Worm (Caenorhabditis elegans) whole organism, early embryonic: ENCODE measurements around the gene lea-1.

Source experiments
- B0310.2 ChIP-seq: sonication (generic microtip); optimal IDR thresholded peaks from 2 replicates; lab custom pipeline; 2016; ENCODE audit warnings: mild to moderate bottlenecking, missing genetic modification characterization, missing compliant biosample characterization
- F13C5.2 ChIP-seq: sonication (generic microtip); optimal IDR thresholded peaks from 2 replicates; lab custom pipeline; 2017; ENCODE audit warnings: mild to moderate bottlenecking, missing genetic modification characterization, inconsistent platforms, missing compliant biosample characterization
- aly-1 ChIP-seq: sonication (generic microtip); optimal IDR thresholded peaks from 2 replicates; lab custom pipeline; 2016; ENCODE audit warnings: missing genetic modification characterization, missing compliant biosample characterization
- ama-1 ChIP-seq: fragments of 150-350 bp; optimal IDR thresholded peaks from 2 replicates; lab custom pipeline; 2014
- ceh-13 ChIP-seq: fragments of 200-800 bp; sonication (Bioruptor generic); optimal IDR thresholded peaks from 2 replicates; lab custom pipeline; 2018; ENCODE audit warnings: mild to moderate bottlenecking, missing genetic modification characterization, missing compliant biosample characterization
- ceh-36 ChIP-seq: sonication (generic microtip); optimal IDR thresholded peaks from 2 replicates; lab custom pipeline; 2016; ENCODE audit warnings: missing genetic modification characterization, inconsistent platforms, missing compliant biosample characterization
- ets-7 ChIP-seq: sonication (generic microtip); optimal IDR thresholded peaks from 2 replicates; lab custom pipeline; 2016; ENCODE audit warnings: missing genotype, missing genetic modification characterization, missing compliant biosample characterization
- flt-1 ChIP-seq: fragments of 200-800 bp; sonication (Bioruptor generic); IDR thresholded peaks from 2 replicates; pipeline ENCODE4 v1.3.6; 2022; ENCODE audit warnings: missing genetic modification characterization, missing compliant biosample characterization
- hmbx-1 ChIP-seq: sonication (generic microtip); optimal IDR thresholded peaks from 2 replicates; lab custom pipeline; 2016; ENCODE audit warnings: mild to moderate bottlenecking, missing genetic modification characterization, missing compliant biosample characterization
- hmg-4 ChIP-seq: fragments of 200-800 bp; sonication (Bioruptor generic); optimal IDR thresholded peaks from 2 replicates; lab custom pipeline; 2018; ENCODE audit warnings: mild to moderate bottlenecking, missing genetic modification characterization, missing compliant biosample characterization
- hnd-1 ChIP-seq: sonication (generic microtip); optimal IDR thresholded peaks from 2 replicates; lab custom pipeline; 2016; ENCODE audit warnings: missing genetic modification characterization, missing compliant biosample characterization
- pes-1 ChIP-seq: fragments of 200-800 bp; sonication (Bioruptor generic); IDR thresholded peaks from 2 replicates; pipeline ENCODE4 v1.3.6; 2022; ENCODE audit warnings: missing genetic modification reagents, missing genetic modification characterization, missing compliant biosample characterization
- scrt-1 ChIP-seq: fragments of 200-800 bp; sonication (Bioruptor generic); IDR thresholded peaks from 2 replicates; pipeline ENCODE4 v1.3.6; 2022; ENCODE audit warnings: missing genetic modification characterization, missing compliant biosample characterization
- sea-1 ChIP-seq: fragments of 200-800 bp; sonication (Bioruptor generic); conservative IDR thresholded peaks from 2 replicates; pipeline ENCODE4 v1.3.6; 2022; ENCODE audit warnings: missing genetic modification characterization, missing compliant biosample characterization
- tbx-11 ChIP-seq: fragments of 200-800 bp; sonication (Bioruptor generic); IDR thresholded peaks from 2 replicates; pipeline ENCODE4 v1.3.6; 2022; ENCODE audit warnings: missing genetic modification characterization, missing compliant biosample characterization
- tbx-37 ChIP-seq: fragments of 200-800 bp; sonication (Bioruptor generic); conservative IDR thresholded peaks from 2 replicates; pipeline ENCODE4 v1.3.6; 2022; ENCODE audit warnings: missing genetic modification reagents, missing genetic modification characterization, missing compliant biosample characterization
- tra-4 ChIP-seq: sonication (generic microtip); optimal IDR thresholded peaks from 2 replicates; lab custom pipeline; 2017; ENCODE audit warnings: missing genetic modification characterization, missing compliant biosample characterization

The lea-1 gene

DNA sequence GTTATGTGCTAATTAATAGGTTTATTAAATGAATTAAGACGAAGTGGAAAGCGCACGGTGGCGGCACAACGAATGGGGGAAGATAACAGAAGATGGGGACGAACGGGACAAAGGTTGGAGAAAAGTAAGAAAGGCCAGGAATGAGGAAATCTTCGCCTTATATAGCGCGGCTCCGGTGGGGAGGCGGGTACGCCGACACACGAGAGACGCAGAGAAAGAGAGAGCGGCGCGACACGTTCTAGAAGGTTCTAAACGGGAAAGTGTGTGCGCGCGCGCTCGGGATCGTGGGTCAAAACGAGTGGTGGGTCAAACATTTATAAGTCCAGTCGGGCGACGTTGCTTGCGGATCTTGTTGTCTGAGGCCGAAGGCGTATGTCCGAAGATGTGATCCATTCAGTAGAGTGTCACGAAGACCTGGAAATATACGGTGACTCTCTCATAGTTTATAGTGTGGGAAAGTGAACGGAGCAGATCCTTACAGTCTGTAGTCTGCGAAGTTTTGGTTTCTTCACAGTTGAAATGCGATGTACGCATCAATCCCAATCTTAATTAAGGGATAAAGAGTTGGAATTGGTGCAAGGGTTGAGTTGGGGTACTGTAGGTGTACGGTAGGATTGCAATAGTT is 37.6 kb downstream of the lea-1 start:
- TF ChIP-seq pes-1 (GFP tag; lab: Robert Waterston, UW) (0 out of 2 replicates have a peak, but pooled peaks have one; percentile 60), scrt-1 (GFP tag; lab: Robert Waterston, UW) (0 out of 2 replicates have a peak, but pooled peaks have one; percentile 29), tbx-11 (GFP tag; lab: Robert Waterston, UW) (0 out of 2 replicates have a peak, but pooled peaks have one; percentile 12)

DNA sequence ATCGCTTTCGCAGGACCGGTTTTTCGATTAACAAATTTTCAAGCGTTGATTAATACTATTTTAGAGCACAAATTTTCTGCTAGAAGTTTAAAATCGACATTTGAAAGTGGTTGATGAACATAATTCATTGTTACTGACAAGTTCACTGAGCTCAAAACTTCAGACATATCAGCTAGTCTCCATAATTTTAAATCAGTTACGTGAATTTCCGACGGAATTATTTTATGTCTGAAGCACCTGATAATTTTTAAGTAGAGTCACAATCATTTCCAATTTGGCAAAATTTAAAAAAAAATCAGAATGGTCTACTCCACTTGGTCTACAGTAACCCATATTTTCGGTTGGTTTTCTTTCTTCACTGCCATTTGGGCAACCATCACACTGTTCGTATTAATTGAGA is 40.1 kb downstream of the lea-1 start, which contains the start of gene str-118:
str-118 (plus strand) TSS at position 301 of the 400 bp plus-strand sequence.
- TF ChIP-seq tbx-37 (GFP tag; lab: Robert Waterston, UW) (no peak), tbx-11 (GFP tag; lab: Robert Waterston, UW) (no peak), ama-1 (no peak), B0310.2 (tag; lab: Kevin White, UChicago) (no peak), scrt-1 (GFP tag; lab: Robert Waterston, UW) (no peak), aly-1 (tag; lab: Kevin White, UChicago) (no peak), sea-1 (GFP tag; lab: Robert Waterston, UW) (no peak), flt-1 (GFP tag; lab: Robert Waterston, UW) (no peak), ets-7 (tag; lab: Kevin White, UChicago) (no peak), pes-1 (GFP tag; lab: Robert Waterston, UW) (no peak)

DNA sequence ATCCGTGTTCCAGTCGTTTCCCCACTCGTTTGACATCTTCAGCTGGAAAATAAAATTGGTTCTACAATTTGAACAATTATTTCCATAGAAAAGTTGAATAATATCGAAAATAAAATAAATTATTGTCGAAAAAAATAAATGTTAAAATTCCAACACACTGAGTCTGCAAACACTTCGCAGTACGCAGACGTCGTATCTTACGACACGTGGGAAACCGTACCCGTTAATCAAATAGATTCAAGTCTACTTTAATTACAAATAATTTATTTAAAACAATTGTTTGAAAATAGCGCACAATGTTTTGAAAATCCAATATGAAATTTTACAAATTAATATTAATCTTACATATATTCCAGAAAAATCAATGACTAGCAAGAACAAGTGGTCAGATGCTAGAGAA is 43.1 kb downstream of the lea-1 start, which contains the start of gene yif-1:
yif-1 (minus strand) TSS at position 42 of the 400 bp plus-strand sequence.
- TF ChIP-seq hnd-1 = no peak

DNA sequence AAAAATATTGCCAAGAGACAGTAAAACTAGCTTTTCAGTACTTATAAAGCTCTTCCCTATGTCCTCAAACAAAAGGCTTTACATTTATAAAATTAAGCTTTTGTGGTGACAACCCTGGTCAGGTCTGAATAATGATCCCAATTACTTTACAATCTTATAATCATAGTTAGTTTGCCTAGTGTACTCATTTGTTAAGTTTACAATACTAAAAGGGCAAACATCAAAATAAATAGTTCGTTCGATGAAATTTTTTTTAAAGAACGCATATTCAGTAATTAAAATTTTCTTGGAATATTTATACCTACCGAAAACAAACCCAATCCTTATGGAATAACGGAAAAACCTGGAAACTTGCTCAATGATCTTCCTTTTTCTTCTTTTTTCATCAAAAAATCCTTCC is 47.0 kb downstream of the lea-1 start:
- TF ChIP-seq ceh-13 (GFP tag; lab: Kevin White, UChicago) = no peak
- no peak for TF ChIP-seq tra-4 (tag; lab: Kevin White, UChicago)
- TF ChIP-seq ceh-36 (tag; lab: Kevin White, UChicago) = no peak
- no peak for TF ChIP-seq pes-1 (GFP tag; lab: Robert Waterston, UW)
- no peak for TF ChIP-seq aly-1 (tag; lab: Kevin White, UChicago)
- no peak for TF ChIP-seq B0310.2 (tag; lab: Kevin White, UChicago)
- TF ChIP-seq tbx-37 (GFP tag; lab: Robert Waterston, UW) = no peak

DNA sequence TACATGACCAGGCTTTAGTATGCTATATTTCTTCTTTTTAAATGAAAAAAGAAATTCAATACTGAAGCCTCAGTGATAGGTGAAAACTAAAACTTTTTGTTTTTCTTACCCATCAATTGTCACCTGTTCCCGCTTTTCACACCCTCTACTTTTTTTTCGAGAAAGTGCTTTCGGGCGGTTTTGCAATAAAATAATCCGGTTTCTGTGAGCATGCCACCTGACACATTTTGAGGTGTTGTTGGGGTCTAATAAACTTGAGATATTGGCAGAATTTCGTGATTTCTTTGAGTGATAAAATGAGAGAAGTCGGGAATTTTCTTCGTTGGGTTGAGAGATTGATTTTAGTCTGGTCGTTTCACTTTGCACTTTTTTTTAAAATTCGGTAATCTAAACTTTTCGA is 48.3 kb downstream of the lea-1 start:
- no peak for TF ChIP-seq sea-1 (GFP tag; lab: Robert Waterston, UW)

DNA sequence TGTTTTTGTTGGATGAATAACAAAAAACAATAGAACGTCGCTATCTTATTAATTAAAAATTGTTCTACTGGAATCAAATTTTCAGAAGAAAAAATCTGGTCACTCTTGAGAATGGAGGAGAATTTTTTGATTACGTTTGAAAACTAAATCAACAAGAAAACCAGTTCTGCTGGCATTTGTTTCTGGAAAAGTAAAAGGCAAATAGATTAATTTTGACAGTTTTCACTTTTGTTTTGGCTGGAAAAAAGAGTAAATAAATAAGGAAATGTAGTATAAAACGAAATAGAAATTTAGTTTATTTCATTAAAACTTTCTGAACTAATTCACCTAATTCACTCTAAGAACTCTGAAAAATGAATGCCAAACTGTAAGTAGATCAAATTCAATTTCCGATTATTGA is 52.5 kb downstream of the lea-1 start, which contains the start of gene fipr-13:
fipr-13 (plus strand) TSS at position 301 of the 400 bp plus-strand sequence.
- TF ChIP-seq hmbx-1 (tag; lab: Kevin White, UChicago) = no peak
- TF ChIP-seq B0310.2 (tag; lab: Kevin White, UChicago) = no peak
- TF ChIP-seq tbx-11 (GFP tag; lab: Robert Waterston, UW) = no peak
- TF ChIP-seq sea-1 (GFP tag; lab: Robert Waterston, UW) = no peak
- TF ChIP-seq pes-1 (GFP tag; lab: Robert Waterston, UW) = no peak
- no peak for TF ChIP-seq tra-4 (tag; lab: Kevin White, UChicago)
- TF ChIP-seq F13C5.2 = no peak
- TF ChIP-seq ama-1 = no peak
- TF ChIP-seq ceh-13 (GFP tag; lab: Kevin White, UChicago) = no peak
- no peak for TF ChIP-seq scrt-1 (GFP tag; lab: Robert Waterston, UW)
- TF ChIP-seq ets-7 (tag; lab: Kevin White, UChicago) = no peak
- TF ChIP-seq ceh-36 (tag; lab: Kevin White, UChicago) = no peak
- TF ChIP-seq aly-1 (tag; lab: Kevin White, UChicago) = no peak
- no peak for TF ChIP-seq flt-1 (GFP tag; lab: Robert Waterston, UW)
- no peak for TF ChIP-seq tbx-37 (GFP tag; lab: Robert Waterston, UW)
- no peak for TF ChIP-seq hnd-1
- no peak for TF ChIP-seq hmg-4 (GFP tag; lab: Kevin White, UChicago)

DNA sequence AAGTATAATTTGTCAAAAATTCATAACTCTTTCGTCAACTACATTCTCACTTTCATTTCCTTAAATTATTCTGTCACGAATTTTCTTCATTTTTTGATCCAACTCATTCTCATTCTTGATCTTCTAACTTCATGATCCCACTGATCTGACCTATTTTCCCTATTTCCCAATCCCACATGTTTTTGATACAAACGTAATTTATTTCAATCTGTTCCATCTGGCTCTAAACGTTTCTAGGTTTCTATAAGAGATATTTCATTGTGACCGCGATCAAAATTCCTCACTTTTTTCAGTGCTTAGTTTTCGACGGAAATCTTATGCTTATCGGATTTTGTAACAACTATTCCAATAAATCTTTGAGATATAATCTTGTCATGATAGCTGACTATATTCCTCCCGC is 54.0 kb downstream of the lea-1 start:
- TF ChIP-seq scrt-1 (GFP tag; lab: Robert Waterston, UW) (no peak), pes-1 (GFP tag; lab: Robert Waterston, UW) (no peak), hnd-1 (no peak), ama-1 (no peak), ceh-36 (tag; lab: Kevin White, UChicago) (no peak), hmg-4 (GFP tag; lab: Kevin White, UChicago) (no peak), sea-1 (GFP tag; lab: Robert Waterston, UW) (no peak), hmbx-1 (tag; lab: Kevin White, UChicago) (no peak), ets-7 (tag; lab: Kevin White, UChicago) (no peak), B0310.2 (tag; lab: Kevin White, UChicago) (no peak)

DNA sequence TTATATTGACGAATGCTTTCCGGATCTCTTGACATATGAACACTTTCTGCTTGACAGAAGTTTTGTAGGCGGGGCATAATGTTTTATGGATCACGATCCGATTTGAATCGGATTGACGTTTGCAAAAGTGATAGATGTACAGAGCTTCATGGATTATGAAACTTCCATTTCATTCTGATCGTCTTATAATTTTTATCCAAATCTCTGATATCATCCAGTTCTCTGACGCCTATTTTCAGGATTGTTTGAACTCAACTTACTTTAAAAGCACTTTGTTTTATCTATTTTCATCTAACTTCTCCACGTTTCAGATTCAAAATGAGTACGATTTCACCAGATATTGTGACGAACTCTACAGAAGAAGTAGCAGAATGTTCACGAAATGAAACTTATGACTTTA is 55.0 kb downstream of the lea-1 start, which contains the start of gene npr-39:
npr-39 (plus strand) TSS at position 301 of the 400 bp plus-strand sequence.
- TF ChIP-seq aly-1 (tag; lab: Kevin White, UChicago) (no peak), tra-4 (tag; lab: Kevin White, UChicago) (no peak), F13C5.2 (no peak), scrt-1 (GFP tag; lab: Robert Waterston, UW) (no peak), hmg-4 (GFP tag; lab: Kevin White, UChicago) (no peak), flt-1 (GFP tag; lab: Robert Waterston, UW) (no peak), tbx-37 (GFP tag; lab: Robert Waterston, UW) (no peak), ceh-13 (GFP tag; lab: Kevin White, UChicago) (no peak), tbx-11 (GFP tag; lab: Robert Waterston, UW) (no peak), ceh-36 (tag; lab: Kevin White, UChicago) (no peak), hmbx-1 (tag; lab: Kevin White, UChicago) (no peak), ets-7 (tag; lab: Kevin White, UChicago) (no peak), ama-1 (no peak), sea-1 (GFP tag; lab: Robert Waterston, UW) (no peak), pes-1 (GFP tag; lab: Robert Waterston, UW) (no peak)
